Fruit fly (Drosophila melanogaster): Measurements from ENCODE around the gene RpL3.

Gene RpL3

dm6 chr3R:11243057-11243740 lies 21.5 kb downstream of the RpL3 start (continued):
- TF ChIP-seq CG8944 (GFP tag; optimal IDR thresholded peaks at IDR 0.05) = no peak
- no peak for TF ChIP-seq Neu2 (GFP tag; optimal IDR thresholded peaks at IDR 0.05; ENCODE audit: borderline replicate concordance)
- TF ChIP-seq CG18011 (GFP tag; optimal IDR thresholded peaks at IDR 0.05) = no peak
- TF ChIP-seq ttk (GFP tag; IDR thresholded peaks at IDR 0.05) = no peak
- no peak for TF ChIP-seq unc-4 (GFP tag; IDR thresholded peaks at IDR 0.05; ENCODE audit: partially characterized antibody)
- TF ChIP-seq CG32532 (GFP tag; IDR thresholded peaks at IDR 0.05) = peak; percentile 44; the same call in 1 of the 2 replicates
- TF ChIP-seq CG34224 (GFP tag; IDR thresholded peaks at IDR 0.05; ENCODE audit: partially characterized antibody) = no peak
- TF ChIP-seq Sox102F (GFP tag; optimal IDR thresholded peaks at IDR 0.05) = no peak
- TF ChIP-seq CG6254 (GFP tag; optimal IDR thresholded peaks at IDR 0.05) = no peak
- TF ChIP-seq E2f1 (GFP tag; IDR thresholded peaks at IDR 0.05) = peak; percentile 47; the same call in 1 of the 2 replicates
- no peak for TF ChIP-seq CG6654 (GFP tag; optimal IDR thresholded peaks at IDR 0.05)
- no peak for TF ChIP-seq CG3407 (GFP tag; optimal IDR thresholded peaks at IDR 0.05)
- no peak for TF ChIP-seq CG2116 (GFP tag; optimal IDR thresholded peaks at IDR 0.05)
- no peak for TF ChIP-seq CG12219 (GFP tag; optimal IDR thresholded peaks at IDR 0.05)
- TF ChIP-seq Dip2 (GFP tag; IDR thresholded peaks at IDR 0.05) = no peak
- TF ChIP-seq onecut (GFP tag; IDR thresholded peaks at IDR 0.05) = no peak
- TF ChIP-seq gsb (GFP tag; IDR thresholded peaks at IDR 0.05) = no peak
- no peak for TF ChIP-seq CG1603 (tag; optimal IDR thresholded peaks at IDR 0.05)
- TF ChIP-seq CG13424 (tag; optimal IDR thresholded peaks at IDR 0.05) = no peak
- no peak for TF ChIP-seq Elba2 (GFP tag; optimal IDR thresholded peaks at IDR 0.05)
- peak; percentile 84 for TF ChIP-seq BtbVII (GFP tag; optimal IDR thresholded peaks at IDR 0.05)
- no peak for TF ChIP-seq CG1024 (GFP tag; IDR thresholded peaks at IDR 0.05)
- TF ChIP-seq CG4328 (GFP tag; optimal IDR thresholded peaks at IDR 0.05) = no peak
- no peak for TF ChIP-seq tap (tag; optimal IDR thresholded peaks at IDR 0.05)
- TF ChIP-seq NK7.1 (GFP tag; optimal IDR thresholded peaks at IDR 0.05) = no peak
- no peak for TF ChIP-seq CG1792 (GFP tag; optimal IDR thresholded peaks at IDR 0.05)
- no peak for TF ChIP-seq h (optimal IDR thresholded peaks at IDR 0.05)
- TF ChIP-seq Gsc (GFP tag; IDR thresholded peaks at IDR 0.05) = no peak
- TF ChIP-seq CG4424 (GFP tag; optimal IDR thresholded peaks at IDR 0.05) = no peak
- TF ChIP-seq CG11456 (GFP tag; IDR thresholded peaks at IDR 0.05) = no peak
- TF ChIP-seq CG7928 (GFP tag; optimal IDR thresholded peaks at IDR 0.05) = no peak
- no peak for TF ChIP-seq toy (GFP tag; IDR thresholded peaks at IDR 0.05)
- TF ChIP-seq tgo (GFP tag; IDR thresholded peaks at IDR 0.05) = 0 out of 3 replicates have a peak, but pooled peaks have one; percentile 27
- TF ChIP-seq sisA (GFP tag; IDR thresholded peaks at IDR 0.05) = no peak
- no peak for TF ChIP-seq tll (GFP tag; optimal IDR thresholded peaks at IDR 0.05)
- no peak for TF ChIP-seq yki (optimal IDR thresholded peaks at IDR 0.05)
- no peak for TF ChIP-seq gro (GFP tag; optimal IDR thresholded peaks at IDR 0.05)
- peak; percentile 48 for TF ChIP-seq nmo (GFP tag; optimal IDR thresholded peaks at IDR 0.05)
- TF ChIP-seq CG12744 (GFP tag; optimal IDR thresholded peaks at IDR 0.05) = no peak
- no peak for TF ChIP-seq HLHmδ (GFP tag; optimal IDR thresholded peaks at IDR 0.05)
- peak; percentile 47 for TF ChIP-seq CG7556 (GFP tag; optimal IDR thresholded peaks at IDR 0.05)
- no peak for TF ChIP-seq CG14014 (GFP tag; IDR thresholded peaks at IDR 0.05)
- TF ChIP-seq CG17802 (tag; optimal IDR thresholded peaks at IDR 0.05) = no peak
- no peak for TF ChIP-seq CG10462 (GFP tag; optimal IDR thresholded peaks at IDR 0.05)
- no peak for TF ChIP-seq CG9437 (GFP tag; optimal IDR thresholded peaks at IDR 0.05)
- TF ChIP-seq fd64A (GFP tag; optimal IDR thresholded peaks at IDR 0.05) = no peak
- peak; percentile 31 for TF ChIP-seq CG2120 (GFP tag; optimal IDR thresholded peaks at IDR 0.05)
- TF ChIP-seq vfl (GFP tag; optimal IDR thresholded peaks at IDR 0.05) = no peak
- TF ChIP-seq lab (GFP tag; optimal IDR thresholded peaks at IDR 0.05) = peak; percentile 77
- peak; percentile 21 for TF ChIP-seq CG12104 (GFP tag; optimal IDR thresholded peaks at IDR 0.05)
- TF ChIP-seq Fer1 (GFP tag; optimal IDR thresholded peaks at IDR 0.05) = peak; percentile 77
